Worm (Caenorhabditis elegans) whole organism, young adult: Measurements from ENCODE around the gene K08D12.4.

Source experiments
- Y95B8A.8 ChIP-seq: fragments of 200-800 bp; sonication (Bioruptor generic); IDR thresholded peaks from 2 replicates; pipeline ENCODE4 v1.3.6; 2022; ENCODE audit warnings: missing genetic modification reagents, missing genetic modification characterization, missing compliant biosample characterization
- atf-7 ChIP-seq: sonication (generic microtip); optimal IDR thresholded peaks from 2 replicates; lab custom pipeline; 2017; ENCODE audit warnings: mild to moderate bottlenecking, missing genetic modification characterization, missing compliant biosample characterization

DNA sequence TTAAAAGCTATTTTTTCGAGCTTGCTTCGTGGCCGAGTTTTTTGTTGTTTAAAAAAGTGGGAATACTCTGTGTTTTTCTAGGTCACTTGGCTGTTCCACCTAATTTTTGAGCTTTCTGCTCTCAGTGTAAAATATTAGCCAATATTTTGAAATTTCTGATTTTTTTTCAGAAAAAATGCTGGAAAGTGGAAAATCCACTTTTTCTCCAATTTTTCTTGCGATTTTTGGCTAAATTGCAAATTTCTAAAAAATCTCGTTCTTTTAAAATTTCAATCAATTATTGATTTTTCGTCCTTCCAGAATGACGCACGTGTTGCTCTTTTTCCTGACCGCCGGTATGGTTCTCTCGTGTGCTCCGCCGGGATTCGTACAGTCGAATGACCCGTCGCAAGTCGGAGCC lies at the start of gene K08D12.4:
- TF ChIP-seq atf-7 (tag; lab: Kevin White, UChicago) (no peak), Y95B8A.8 (GFP tag; lab: Robert Waterston, UW) (no peak)
